Worm (Caenorhabditis elegans) whole organism, young adult: ENCODE results near the gene fbxa-95.

Experiments
- F10E7.11 ChIP-seq: sonication (generic microtip); optimal IDR thresholded peaks from 2 replicates; lab custom pipeline; 2017; ENCODE audit warnings: mild to moderate bottlenecking, missing genetic modification characterization, moderate library complexity, missing compliant biosample characterization
- F49E8.2 ChIP-seq: sonication (generic microtip); optimal IDR thresholded peaks from 3 replicates; lab custom pipeline; 2017; ENCODE audit warnings: missing genetic modification characterization, mild to moderate bottlenecking, missing compliant biosample characterization, antibody characterized with exemption, moderate library complexity; ENCODE audit not compliant: insufficient read depth
- F52B5.7 ChIP-seq: sonication (generic microtip); optimal IDR thresholded peaks from 2 replicates; lab custom pipeline; 2016; ENCODE audit warnings: mild to moderate bottlenecking, missing genetic modification characterization, missing compliant biosample characterization
- K11D2.4 ChIP-seq: fragments of 200-800 bp; sonication (Bioruptor generic); IDR thresholded peaks from 2 replicates; pipeline ENCODE4 v1.3.6; 2022; ENCODE audit warnings: missing genetic modification reagents, missing genetic modification characterization, missing compliant biosample characterization
- K12H6.12 ChIP-seq: fragments of 200-800 bp; sonication (Bioruptor generic); optimal IDR thresholded peaks from 2 replicates; lab custom pipeline; 2018; ENCODE audit warnings: mild to moderate bottlenecking, missing genetic modification characterization, missing compliant biosample characterization
- T07F8.4 ChIP-seq: sonication (generic microtip); optimal IDR thresholded peaks from 2 replicates; lab custom pipeline; 2016; ENCODE audit warnings: mild to moderate bottlenecking, missing genetic modification characterization, moderate library complexity, missing compliant biosample characterization
- T26A5.8 ChIP-seq: sonication (generic microtip); optimal IDR thresholded peaks from 2 replicates; lab custom pipeline; 2016; ENCODE audit warnings: missing genetic modification characterization, missing compliant biosample characterization
- Y53G8AR.9 ChIP-seq: fragments of 200-800 bp; sonication (Bioruptor generic); conservative IDR thresholded peaks from 2 replicates; pipeline ENCODE4 v1.3.6; 2022; ENCODE audit warnings: missing genetic modification reagents, missing genetic modification characterization, missing compliant biosample characterization
- ZK185.1 ChIP-seq: sonication (generic microtip); optimal IDR thresholded peaks from 2 replicates; lab custom pipeline; 2016; ENCODE audit warnings: mild to moderate bottlenecking, missing genetic modification characterization, missing compliant biosample characterization; ENCODE audit not compliant: poor library complexity, severe bottlenecking
- atf-7 ChIP-seq: sonication (generic microtip); optimal IDR thresholded peaks from 2 replicates; lab custom pipeline; 2017; ENCODE audit warnings: mild to moderate bottlenecking, missing genetic modification characterization, missing compliant biosample characterization
- athp-1 ChIP-seq: sonication (generic microtip); optimal IDR thresholded peaks from 2 replicates; lab custom pipeline; 2017; ENCODE audit warnings: mild to moderate bottlenecking, missing genetic modification characterization, missing compliant biosample characterization
- attf-3 ChIP-seq: fragments of 200-800 bp; sonication (Bioruptor generic); conservative IDR thresholded peaks from 2 replicates; pipeline ENCODE4 v1.3.6; 2022; ENCODE audit warnings: missing genetic modification reagents, missing genetic modification characterization, missing compliant biosample characterization
- attf-5 ChIP-seq: fragments of 200-800 bp; sonication (Bioruptor generic); optimal IDR thresholded peaks from 2 replicates; lab custom pipeline; 2018; ENCODE audit warnings: mild to moderate bottlenecking, missing genetic modification characterization, missing compliant biosample characterization
- ccch-3 ChIP-seq: fragments of 200-800 bp; sonication (Bioruptor generic); optimal IDR thresholded peaks from 2 replicates; lab custom pipeline; 2018; ENCODE audit warnings: mild to moderate bottlenecking, missing genetic modification characterization, missing compliant biosample characterization
- cebp-1 ChIP-seq, 2 experiments: fragments of 200-800 bp in 1 of 2; sonication (Bioruptor generic) in 1 of 2; sonication (generic microtip) in 1 of 2; IDR thresholded peaks in 1 of 2; optimal IDR thresholded peaks in 1 of 2; 2 replicates each; pipeline versions ENCODE4 v1.3.6 to Lab custom; 2017 to 2022; ENCODE audit warnings: missing compliant biosample characterization in 2 of 2, missing genetic modification characterization in 2 of 2, mild to moderate bottlenecking in 1 of 2, missing genetic modification reagents in 1 of 2, moderate library complexity in 1 of 2
- ceh-27 ChIP-seq: fragments of 200-800 bp; sonication (Bioruptor generic); optimal IDR thresholded peaks from 2 replicates; lab custom pipeline; 2018; ENCODE audit warnings: mild to moderate bottlenecking, missing genetic modification characterization, moderate library complexity, missing compliant biosample characterization
- ceh-40 ChIP-seq: fragments of 200-800 bp; sonication (Bioruptor generic); IDR thresholded peaks from 2 replicates; pipeline ENCODE4 v1.3.6; 2022; ENCODE audit warnings: missing genetic modification characterization, missing compliant biosample characterization
- ceh-91 ChIP-seq: fragments of 200-800 bp; sonication (Bioruptor generic); IDR thresholded peaks from 2 replicates; pipeline ENCODE4 v1.3.6; 2022; ENCODE audit warnings: missing genetic modification reagents, missing genetic modification characterization, missing compliant biosample characterization
- chd-7 ChIP-seq: sonication (generic microtip); optimal IDR thresholded peaks from 2 replicates; lab custom pipeline; 2016; ENCODE audit warnings: mild to moderate bottlenecking, missing genetic modification characterization, moderate library complexity, missing compliant biosample characterization
- die-1 ChIP-seq: sonication (generic microtip); optimal IDR thresholded peaks from 2 replicates; lab custom pipeline; 2016; ENCODE audit warnings: missing genotype, mild to moderate bottlenecking, missing genetic modification characterization, missing compliant biosample characterization
- dox-1 ChIP-seq: fragments of 200-800 bp; sonication (Bioruptor generic); IDR thresholded peaks from 2 replicates; pipeline ENCODE4 v1.3.6; 2022; ENCODE audit warnings: missing genetic modification reagents, missing genetic modification characterization, missing compliant biosample characterization
- dpff-1 ChIP-seq: sonication (generic microtip); optimal IDR thresholded peaks from 2 replicates; lab custom pipeline; 2017; ENCODE audit warnings: mild to moderate bottlenecking, missing genetic modification characterization, missing compliant biosample characterization
- efl-1 ChIP-seq: fragments of 150-350 bp; optimal IDR thresholded peaks from 2 replicates; lab custom pipeline; 2014; ENCODE audit warnings: missing biosample characterization, missing genetic modification reagents, missing genetic modification characterization
- ekl-4 ChIP-seq: fragments of 200-800 bp; sonication (Bioruptor generic); IDR thresholded peaks from 2 replicates; pipeline ENCODE4 v1.3.6; 2022; ENCODE audit warnings: missing genetic modification reagents, missing genetic modification characterization, missing compliant biosample characterization
- hlh-12 ChIP-seq: sonication (generic microtip); optimal IDR thresholded peaks from 2 replicates; lab custom pipeline; 2016; ENCODE audit warnings: missing genetic modification characterization, missing compliant biosample characterization
- hlh-26 ChIP-seq: fragments of 200-800 bp; sonication (Bioruptor generic); conservative IDR thresholded peaks from 2 replicates; pipeline ENCODE4 v1.3.6; 2022; ENCODE audit warnings: missing genetic modification reagents, missing genetic modification characterization, missing compliant biosample characterization
- hmg-20 ChIP-seq: fragments of 200-800 bp; sonication (Bioruptor generic); IDR thresholded peaks from 2 replicates; pipeline ENCODE4 v1.3.6; 2022; ENCODE audit warnings: missing genetic modification reagents, missing genetic modification characterization, missing compliant biosample characterization
- let-526 ChIP-seq: fragments of 200-800 bp; sonication (Bioruptor generic); IDR thresholded peaks from 2 replicates; pipeline ENCODE4 v1.3.6; 2022; ENCODE audit warnings: missing genetic modification reagents, missing genetic modification characterization, missing compliant biosample characterization
- let-607 ChIP-seq, 2 experiments: fragments of 200-800 bp in 1 of 2; sonication (Bioruptor generic) in 1 of 2; sonication (generic microtip) in 1 of 2; optimal IDR thresholded peaks; 2 replicates each; lab custom pipeline; 2016 to 2018; ENCODE audit warnings: mild to moderate bottlenecking in 2 of 2, missing compliant biosample characterization in 2 of 2, missing genetic modification characterization in 2 of 2, moderate library complexity in 2 of 2, missing genotype in 1 of 2
- lin-35 ChIP-seq, 3 experiments: fragments of 150-350 bp in 2 of 3; sonication (generic microtip) in 1 of 3; optimal IDR thresholded peaks; 2 replicates each; lab custom pipeline; 2014 to 2018; ENCODE audit warnings: missing biosample characterization in 3 of 3, missing genetic modification characterization in 3 of 3, missing genetic modification reagents in 3 of 3
- lin-54 ChIP-seq: fragments of 200-800 bp; sonication (Bioruptor generic); optimal IDR thresholded peaks from 2 replicates; lab custom pipeline; 2018; ENCODE audit warnings: mild to moderate bottlenecking, missing genetic modification characterization, missing compliant biosample characterization
- madf-8 ChIP-seq: fragments of 200-800 bp; sonication (Bioruptor generic); conservative IDR thresholded peaks from 2 replicates; pipeline ENCODE4 v1.3.6; 2022; ENCODE audit warnings: missing genetic modification reagents, missing genetic modification characterization, missing compliant biosample characterization
- mxl-1 ChIP-seq: sonication (generic microtip); optimal IDR thresholded peaks from 2 replicates; lab custom pipeline; 2016; ENCODE audit warnings: missing genetic modification characterization, missing compliant biosample characterization
- nfya-1 ChIP-seq: sonication (generic microtip); optimal IDR thresholded peaks from 2 replicates; lab custom pipeline; 2017; ENCODE audit warnings: antibody characterized with exemption, missing compliant biosample characterization, missing genetic modification characterization, borderline replicate concordance; ENCODE audit not compliant: insufficient read depth
- nhr-27 ChIP-seq: fragments of 200-800 bp; sonication (Bioruptor generic); optimal IDR thresholded peaks from 2 replicates; lab custom pipeline; 2018; ENCODE audit warnings: mild to moderate bottlenecking, missing genetic modification characterization, moderate library complexity, missing compliant biosample characterization
- nhr-90 ChIP-seq: sonication (generic microtip); optimal IDR thresholded peaks from 2 replicates; lab custom pipeline; 2016; ENCODE audit warnings: missing genotype, mild to moderate bottlenecking, missing genetic modification characterization, missing compliant biosample characterization
- sdz-38 ChIP-seq: sonication (generic microtip); optimal IDR thresholded peaks from 2 replicates; lab custom pipeline; 2016; ENCODE audit warnings: missing genotype, missing genetic modification characterization, missing compliant biosample characterization
- snpc-4 ChIP-seq, 5 experiments: fragments of 150-350 bp in 1 of 5; sonication (generic microtip) in 4 of 5; optimal IDR thresholded peaks; 2 replicates each; lab custom pipeline; 2014 to 2018; ENCODE audit warnings: missing genetic modification characterization in 5 of 5, missing biosample characterization in 3 of 5, antibody characterized with exemption in 2 of 5, mild to moderate bottlenecking in 2 of 5, missing compliant biosample characterization in 2 of 5, missing genotype in 2 of 5, moderate library complexity in 2 of 5, missing genetic modification reagents in 1 of 5
- somi-1 ChIP-seq: fragments of 200-800 bp; sonication (Bioruptor generic); optimal IDR thresholded peaks from 2 replicates; lab custom pipeline; 2018; ENCODE audit warnings: mild to moderate bottlenecking, missing genetic modification characterization, missing compliant biosample characterization
- sptf-2 ChIP-seq: fragments of 200-800 bp; sonication (Bioruptor generic); optimal IDR thresholded peaks from 2 replicates; lab custom pipeline; 2018; ENCODE audit warnings: mild to moderate bottlenecking, missing genetic modification characterization, missing compliant biosample characterization
- tlf-1 ChIP-seq: fragments of 200-800 bp; sonication (Bioruptor generic); optimal IDR thresholded peaks from 2 replicates; lab custom pipeline; 2018; ENCODE audit warnings: mild to moderate bottlenecking, missing genetic modification characterization, missing compliant biosample characterization
- unc-62 ChIP-seq: fragments of 150-350 bp; optimal IDR thresholded peaks from 2 replicates; lab custom pipeline; 2014; ENCODE audit warnings: missing biosample characterization, missing genetic modification reagents, missing genetic modification characterization
- zim-3 ChIP-seq: sonication (generic microtip); optimal IDR thresholded peaks from 2 replicates; lab custom pipeline; 2017; ENCODE audit warnings: mild to moderate bottlenecking, missing genetic modification characterization, moderate library complexity, missing compliant biosample characterization
- ztf-26 ChIP-seq: sonication (generic microtip); optimal IDR thresholded peaks from 2 replicates; lab custom pipeline; 2017; ENCODE audit warnings: missing genetic modification characterization, missing compliant biosample characterization
- ztf-3 ChIP-seq: fragments of 200-800 bp; sonication (Bioruptor generic); optimal IDR thresholded peaks from 2 replicates; lab custom pipeline; 2018; ENCODE audit warnings: mild to moderate bottlenecking, missing genetic modification characterization, missing compliant biosample characterization
- ztf-6 ChIP-seq: fragments of 200-800 bp; sonication (Bioruptor generic); IDR thresholded peaks from 2 replicates; pipeline ENCODE4 v1.3.6; 2022; ENCODE audit warnings: missing genetic modification reagents, missing genetic modification characterization, missing compliant biosample characterization

The fbxa-95 gene

ce11 chrV:15575305-15575704 is 4.0 kb downstream of the fbxa-95 start, which contains the start of gene mdt-28:
Gene mdt-28 (minus strand): TSS chrV:15575405.
- no peak for TF ChIP-seq sdz-38 (tag; lab: Kevin White, UChicago)
- no peak for TF ChIP-seq unc-62 (GFP tag; lab: Kevin White, UChicago)
- TF ChIP-seq nhr-27 (tag; lab: Kevin White, UChicago): no peak
- TF ChIP-seq sptf-2 (GFP tag; lab: Kevin White, UChicago): no peak
- TF ChIP-seq ccch-3 (GFP tag; lab: Kevin White, UChicago): no peak
- no peak for TF ChIP-seq hlh-12
- TF ChIP-seq nhr-90 (tag; lab: Kevin White, UChicago): no peak
- TF ChIP-seq somi-1 (GFP tag; lab: Kevin White, UChicago): no peak
- no peak for TF ChIP-seq die-1
- TF ChIP-seq attf-5 (GFP tag; lab: Kevin White, UChicago): no peak
- no peak for TF ChIP-seq ztf-6 (GFP tag; lab: Robert Waterston, UW)
- no peak for TF ChIP-seq T26A5.8 (tag; lab: Kevin White, UChicago)
- TF ChIP-seq K11D2.4 (GFP tag; lab: Robert Waterston, UW): no peak
- TF ChIP-seq F49E8.2 (tag; lab: Kevin White, UChicago): no peak
- no peak for TF ChIP-seq ztf-3
- no peak for TF ChIP-seq hmg-20 (GFP tag; lab: Robert Waterston, UW)
- TF ChIP-seq zim-3 (tag; lab: Kevin White, UChicago): no peak
- no peak for TF ChIP-seq efl-1 (GFP tag; lab: Kevin White, UChicago)
- TF ChIP-seq let-607 (tag; optimal IDR thresholded peaks at IDR 0.05; lab: Kevin White, UChicago): no peak

DNA sequence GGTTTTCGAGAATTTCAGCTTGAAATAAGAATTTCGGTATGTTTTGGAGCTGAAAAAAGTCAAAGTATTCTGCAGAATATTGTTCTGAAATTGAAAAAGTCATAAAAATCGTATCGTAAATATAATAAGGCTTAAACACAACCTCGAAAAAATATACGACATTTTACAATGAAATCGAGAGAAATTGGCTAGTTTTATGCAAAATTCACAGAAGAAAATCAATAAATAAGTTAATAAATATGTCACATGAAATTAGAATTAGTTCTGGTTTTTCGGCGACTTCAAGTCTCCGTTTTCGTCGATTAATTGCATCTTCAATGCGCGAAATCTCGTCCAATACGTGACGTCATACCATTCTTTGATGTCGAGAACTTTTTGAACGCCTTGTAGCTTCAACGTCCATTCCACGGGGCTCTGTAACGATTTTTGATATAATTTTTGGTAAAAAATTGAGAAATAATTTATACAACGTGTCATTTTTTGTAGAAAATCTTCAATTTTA is 6.2 kb downstream of the fbxa-95 start, which contains the start of gene atx-3:
TSS of gene atx-3 (minus strand) at position 51 of the 502 bp plus-strand sequence.
- TF ChIP-seq ztf-26: no peak
- TF ChIP-seq nfya-1: no peak
- TF ChIP-seq let-526: no peak
- no peak for TF ChIP-seq tlf-1 (GFP tag; lab: Kevin White, UChicago)
- no peak for TF ChIP-seq sdz-38 (tag; lab: Kevin White, UChicago)
- TF ChIP-seq snpc-4 (GFP tag; optimal IDR thresholded peaks at IDR 0.05; lab: Kevin White, UChicago): no peak
- TF ChIP-seq snpc-4 (tag; optimal IDR thresholded peaks at IDR 0.05; lab: Kevin White, UChicago): no peak
- no peak for TF ChIP-seq hlh-26
- TF ChIP-seq madf-8: no peak
- no peak for TF ChIP-seq T07F8.4 (tag; lab: Kevin White, UChicago)
- TF ChIP-seq K12H6.12 (tag; lab: Kevin White, UChicago): no peak
- TF ChIP-seq ekl-4 (GFP tag; lab: Robert Waterston, UW): no peak
- no peak for TF ChIP-seq Y53G8AR.9
- TF ChIP-seq ZK185.1: no peak
- TF ChIP-seq F52B5.7 (tag; lab: Kevin White, UChicago): no peak
- no peak for TF ChIP-seq dpff-1 (tag; lab: Kevin White, UChicago)

- TF ChIP-seq ceh-91 (GFP tag; lab: Robert Waterston, UW): no peak
- TF ChIP-seq attf-5 (GFP tag; lab: Kevin White, UChicago): peak; percentile 11
- TF ChIP-seq chd-7 (tag; lab: Kevin White, UChicago): no peak
- no peak for TF ChIP-seq atf-7 (tag; lab: Kevin White, UChicago)
- TF ChIP-seq cebp-1 (GFP tag; IDR thresholded peaks at IDR 0.05; lab: Robert Waterston, UW): no peak
- peak; percentile 28 for TF ChIP-seq cebp-1 (tag; optimal IDR thresholded peaks at IDR 0.05; lab: Kevin White, UChicago)
- TF ChIP-seq ceh-27 (GFP tag; lab: Kevin White, UChicago): no peak
- peak; percentile 66 for TF ChIP-seq lin-54 (GFP tag; lab: Kevin White, UChicago)
- no peak for TF ChIP-seq mxl-1
- no peak for TF ChIP-seq athp-1
- 0 out of 2 replicates have a peak, but pooled peaks have one; percentile 12 for TF ChIP-seq dox-1 (GFP tag; lab: Robert Waterston, UW)
- no peak for TF ChIP-seq sptf-2 (GFP tag; lab: Kevin White, UChicago)
- peak; percentile 17 for TF ChIP-seq efl-1 (GFP tag; lab: Kevin White, UChicago)
- no peak for TF ChIP-seq T26A5.8 (tag; lab: Kevin White, UChicago)
- peak; percentile 89 for TF ChIP-seq attf-3
- TF ChIP-seq F10E7.11 (tag; lab: Kevin White, UChicago): no peak
- TF ChIP-seq ceh-40 (GFP tag; lab: Robert Waterston, UW): no peak
- TF ChIP-seq lin-35 (GFP tag; optimal IDR thresholded peaks at IDR 0.05; lab: Kevin White, UChicago): peak in 1 of 3 experiments; percentile 74
Measured at ce11 chrV:15578386-15578785, 7.1 kb downstream of the fbxa-95 start, which contains the start of gene F28F8.9. Gene F28F8.9 (minus strand): TSS chrV:15578673.
